Fruit fly (Drosophila melanogaster) Kc167 (cell line): ENCODE measurements around the gene Bulli.

ENCODE experiments used
- h ChIP-seq: fragments of >200 bp; optimal IDR thresholded peaks from 3 replicates; lab custom pipeline; 2018; ENCODE audit warnings: missing external identifiers
- psq ChIP-seq: fragments of >200 bp; optimal IDR thresholded peaks from 2 replicates; lab custom pipeline; 2017; ENCODE audit warnings: missing external identifiers
- ttk ChIP-seq: sonication (Bioruptor generic); optimal IDR thresholded peaks from 2 replicates; lab custom pipeline; 2017; ENCODE audit warnings: missing external identifiers

dm6 chr3L:6469508-6469907 is 19.0 kb upstream of the Bulli start:
- TF ChIP-seq psq (lab: Kevin White, UChicago) (no peak), ttk (lab: Kevin White, UChicago) (no peak), h (no peak)
